Worm (Caenorhabditis elegans) whole organism, L1 larva: ENCODE results near the gene mps-2.

Source experiments
- nhr-77 ChIP-seq: fragments of 150-350 bp; optimal IDR thresholded peaks from 2 replicates; lab custom pipeline; 2014; ENCODE audit warnings: missing biosample characterization, missing genetic modification characterization
- unc-86 ChIP-seq: sonication (generic microtip); optimal IDR thresholded peaks from 2 replicates; lab custom pipeline; 2016; ENCODE audit warnings: missing genetic modification characterization, missing compliant biosample characterization

DNA sequence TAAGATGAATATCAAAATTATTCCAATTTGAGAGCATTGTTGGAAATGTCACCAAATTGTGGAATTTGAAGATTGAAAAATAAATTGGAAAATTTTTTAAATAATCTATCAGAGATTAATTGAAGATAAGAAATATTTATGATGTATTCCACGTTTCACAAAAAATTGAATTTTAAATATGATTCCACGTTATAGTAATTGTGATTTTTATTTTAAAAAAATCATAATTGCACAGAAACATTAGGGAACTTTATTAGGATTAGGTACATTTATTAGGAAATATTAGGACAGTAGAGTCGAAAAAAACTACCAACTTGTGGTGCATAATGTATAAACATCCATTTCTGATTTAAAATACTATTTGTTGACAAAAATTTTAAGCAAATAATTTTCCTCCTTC, 17.4 kb downstream of the mps-2 start, which contains the start of gene B0432.11:
- TF ChIP-seq nhr-77 (tag; lab: Kevin White, UChicago) (no peak), unc-86 (no peak)
